Fruit fly (Drosophila melanogaster): ENCODE measurements around the gene ssp.

Gene ssp

dm6 chr3L:12138113-12138899 lies 20.2 kb downstream of the ssp start, which contains the start of the genes ND-SGDH and RhoGAP68F (continued):
- TF ChIP-seq fd85E (GFP tag; optimal IDR thresholded peaks at IDR 0.05) (no peak), Gug (GFP tag; IDR thresholded peaks at IDR 0.05) (peak; percentile 36; the same call in 1 of the 2 replicates), acj6 (GFP tag; optimal IDR thresholded peaks at IDR 0.05) (peak; percentile 76), Smox (GFP tag; optimal IDR thresholded peaks at IDR 0.05) (peak; percentile 81), CG6808 (GFP tag; optimal IDR thresholded peaks at IDR 0.05) (peak; percentile 52), CG3032 (tag; optimal IDR thresholded peaks at IDR 0.05) (peak; percentile 79), svp (GFP tag) (peak; percentile 92), Eip93F (GFP tag; optimal IDR thresholded peaks at IDR 0.05) (peak; percentile 41), fd59A (GFP tag; optimal IDR thresholded peaks at IDR 0.05) (peak; percentile 52), CG7368 (GFP tag; optimal IDR thresholded peaks at IDR 0.05) (peak; percentile 43), dsx (GFP tag; optimal IDR thresholded peaks at IDR 0.05; ENCODE audit: poor library complexity, severe bottlenecking) (peak; percentile 66), eg (GFP tag; IDR thresholded peaks at IDR 0.05) (peak; percentile 67; the same call in 2 of the 3 replicates), fkh (GFP tag; optimal IDR thresholded peaks at IDR 0.05) (peak; percentile 81), Eip78C (GFP tag) (peak; percentile 79), achi (GFP tag; optimal IDR thresholded peaks at IDR 0.05) (peak; percentile 77), ss (GFP tag; optimal IDR thresholded peaks at IDR 0.05) (peak in 1 of 2 experiments; percentile 66), CG6792 (GFP tag; optimal IDR thresholded peaks at IDR 0.05) (peak; percentile 68), Eip75B (GFP tag; optimal IDR thresholded peaks at IDR 0.05) (peak; percentile 66), OdsH (GFP tag; optimal IDR thresholded peaks at IDR 0.05) (peak; percentile 79), CG4318 (GFP tag; optimal IDR thresholded peaks at IDR 0.05) (no peak), spab (GFP tag; optimal IDR thresholded peaks at IDR 0.05) (peak; percentile 28), CG8632 (GFP tag; optimal IDR thresholded peaks at IDR 0.05) (peak; percentile 21), Hr38 (GFP tag; optimal IDR thresholded peaks at IDR 0.05) (no peak), dac (GFP tag; optimal IDR thresholded peaks at IDR 0.05) (peak; percentile 4), Lpt (GFP tag; optimal IDR thresholded peaks at IDR 0.05) (peak; percentile 28)

DNA sequence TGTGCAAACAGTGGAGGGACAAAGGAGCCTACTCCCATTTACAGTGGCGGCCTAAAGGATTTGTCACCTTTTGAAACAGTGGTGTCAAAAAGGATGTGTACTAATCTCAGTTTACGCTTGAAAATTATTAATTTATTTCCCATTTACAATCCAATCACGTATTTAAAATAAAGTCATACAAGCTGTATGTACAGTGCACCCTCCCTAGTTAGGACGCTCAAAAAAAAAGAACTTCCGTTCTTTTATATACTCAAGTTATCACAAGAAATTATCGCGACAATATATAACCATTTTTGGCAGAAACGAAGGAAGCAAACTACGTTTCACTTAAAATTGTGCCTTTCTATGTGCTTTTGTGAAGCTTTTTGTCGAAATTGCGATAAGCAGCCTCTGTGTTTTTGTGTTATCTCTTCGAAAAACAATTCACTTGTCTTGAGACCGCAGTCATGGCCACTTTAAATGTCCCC lies 21.2 kb downstream of the ssp start:
- TF ChIP-seq CG6854 (GFP tag; optimal IDR thresholded peaks at IDR 0.05), result no peak
- peak; percentile 79 for TF ChIP-seq topi (GFP tag; optimal IDR thresholded peaks at IDR 0.05)
- no peak for TF ChIP-seq CG8319 (GFP tag; optimal IDR thresholded peaks at IDR 0.05)
- TF ChIP-seq CG6163 (GFP tag; IDR thresholded peaks at IDR 0.05), result peak; percentile 62; the same call in 2 of the 3 replicates
- TF ChIP-seq CG32006 (GFP tag; optimal IDR thresholded peaks at IDR 0.05), result no peak
- TF ChIP-seq acj6 (GFP tag; optimal IDR thresholded peaks at IDR 0.05), result peak; percentile 70
- TF ChIP-seq Eip75B (GFP tag; optimal IDR thresholded peaks at IDR 0.05), result peak; percentile 84
- TF ChIP-seq CG8632 (GFP tag; optimal IDR thresholded peaks at IDR 0.05), result peak; percentile 73
- peak; percentile 5 to 27 for TF ChIP-seq ss (GFP tag; optimal IDR thresholded peaks at IDR 0.05)
- no peak for TF ChIP-seq CG6276 (GFP tag; optimal IDR thresholded peaks at IDR 0.05)
- peak; percentile 79 for TF ChIP-seq Hr4 (GFP tag; optimal IDR thresholded peaks at IDR 0.05)
- TF ChIP-seq vri (GFP tag; optimal IDR thresholded peaks at IDR 0.05), result no peak
- TF ChIP-seq CG15336 (GFP tag; IDR thresholded peaks at IDR 0.05), result peak; percentile 39; the same call in 1 of the 2 replicates
- TF ChIP-seq Smox (GFP tag; optimal IDR thresholded peaks at IDR 0.05), result peak; percentile 75
- TF ChIP-seq OdsH (GFP tag; optimal IDR thresholded peaks at IDR 0.05), result peak; percentile 75
- TF ChIP-seq Hr38 (GFP tag; optimal IDR thresholded peaks at IDR 0.05), result no peak
- peak; percentile 63 for TF ChIP-seq achi (GFP tag; optimal IDR thresholded peaks at IDR 0.05)
- peak; percentile 78 for TF ChIP-seq Ets21C (GFP tag; optimal IDR thresholded peaks at IDR 0.05)
- TF ChIP-seq fkh (GFP tag; optimal IDR thresholded peaks at IDR 0.05), result no peak
- TF ChIP-seq CG11902 (GFP tag; optimal IDR thresholded peaks at IDR 0.05), result peak; percentile 44
- peak; percentile 63 for TF ChIP-seq CG7368 (GFP tag; optimal IDR thresholded peaks at IDR 0.05)
- TF ChIP-seq CG3919 (GFP tag; optimal IDR thresholded peaks at IDR 0.05), result no peak
- TF ChIP-seq Met (GFP tag; optimal IDR thresholded peaks at IDR 0.05), result no peak
- no peak for TF ChIP-seq Blimp-1 (GFP tag; optimal IDR thresholded peaks at IDR 0.05)
- TF ChIP-seq CG34406 (GFP tag; optimal IDR thresholded peaks at IDR 0.05), result peak; percentile 67
- TF ChIP-seq Sox102F (GFP tag; optimal IDR thresholded peaks at IDR 0.05), result no peak
- TF ChIP-seq fd85E (GFP tag; optimal IDR thresholded peaks at IDR 0.05), result peak; percentile 0
- TF ChIP-seq Hr39 (GFP tag; optimal IDR thresholded peaks at IDR 0.05), result peak; percentile 79
- TF ChIP-seq CG4318 (GFP tag; optimal IDR thresholded peaks at IDR 0.05), result no peak
- TF ChIP-seq svp (GFP tag), result no peak
- TF ChIP-seq CG9139 (GFP tag; optimal IDR thresholded peaks at IDR 0.05), result no peak
- TF ChIP-seq Sox15 (GFP tag; optimal IDR thresholded peaks at IDR 0.05), result peak; percentile 55
- 0 out of 2 replicates have a peak, but pooled peaks have one; percentile 28 for TF ChIP-seq CG11294 (GFP tag; IDR thresholded peaks at IDR 0.05)
- peak; percentile 34 for TF ChIP-seq fd59A (GFP tag; optimal IDR thresholded peaks at IDR 0.05)
- TF ChIP-seq net (GFP tag; optimal IDR thresholded peaks at IDR 0.05), result no peak
